Fruit fly (Drosophila melanogaster) whole organism, embryonic: ENCODE data around the gene CG7945.

Experiments used
- Adf1 ChIP-seq: fragments of 200-800 bp; sonication (Bioruptor generic); IDR thresholded peaks from 2 replicates; pipeline ENCODE4 v1.3.6; 2022; ENCODE audit warnings: missing biosample characterization, missing genetic modification characterization
- CG12219 ChIP-seq: fragments of 200-800 bp; sonication (Bioruptor generic); optimal IDR thresholded peaks from 3 replicates; lab custom pipeline; 2018; ENCODE audit warnings: missing biosample characterization, mild to moderate bottlenecking, missing genetic modification characterization
- CG12659 ChIP-seq: fragments of 200-800 bp; sonication (Bioruptor generic); optimal IDR thresholded peaks from 3 replicates; lab custom pipeline; 2017; ENCODE audit warnings: mild to moderate bottlenecking, missing biosample characterization, missing genetic modification reagents, missing genetic modification characterization
- CG13287 ChIP-seq: fragments of 200-800 bp; sonication (Bioruptor generic); IDR thresholded peaks from 2 replicates; pipeline ENCODE4 v1.3.6; 2022; ENCODE audit warnings: missing biosample characterization, missing genetic modification characterization; ENCODE audit not compliant: partially characterized antibody
- CG13894 ChIP-seq: fragments of 200-800 bp; sonication (Bioruptor generic); optimal IDR thresholded peaks from 3 replicates; lab custom pipeline; 2018; ENCODE audit warnings: missing biosample characterization, mild to moderate bottlenecking, missing genetic modification characterization, moderate library complexity
- CG16779 ChIP-seq: fragments of 200-800 bp; sonication (Bioruptor generic); IDR thresholded peaks from 2 replicates; pipeline ENCODE4 v1.3.6; 2022; ENCODE audit warnings: missing biosample characterization, missing genetic modification characterization
- CG17328 ChIP-seq: fragments of 200-800 bp; sonication (Bioruptor generic); IDR thresholded peaks from 2 replicates; pipeline ENCODE4 v1.3.6; 2022; ENCODE audit warnings: missing biosample characterization, missing genetic modification characterization
- CG2678 ChIP-seq: fragments of 200-800 bp; sonication (Bioruptor generic); optimal IDR thresholded peaks from 3 replicates; lab custom pipeline; 2019; ENCODE audit warnings: missing biosample characterization, mild to moderate bottlenecking, missing genetic modification characterization, moderate library complexity
- CG34376 ChIP-seq: fragments of 200-800 bp; sonication (Bioruptor generic); optimal IDR thresholded peaks from 2 replicates; lab custom pipeline; 2018; ENCODE audit warnings: missing biosample characterization, mild to moderate bottlenecking, missing genetic modification characterization
- CG3838 ChIP-seq: fragments of 200-800 bp; sonication (Bioruptor generic); optimal IDR thresholded peaks from 3 replicates; lab custom pipeline; 2016; ENCODE audit warnings: missing biosample characterization, missing genetic modification characterization
- CG6765 ChIP-seq: fragments of 200-800 bp; sonication (Bioruptor generic); optimal IDR thresholded peaks from 3 replicates; lab custom pipeline; 2017; ENCODE audit warnings: missing biosample characterization, mild to moderate bottlenecking, missing genetic modification characterization
- CG6854 ChIP-seq: fragments of 200-800 bp; sonication (Bioruptor generic); optimal IDR thresholded peaks from 3 replicates; lab custom pipeline; 2017; ENCODE audit warnings: missing biosample characterization, mild to moderate bottlenecking, missing genetic modification characterization
- CG8924 ChIP-seq: fragments of 200-800 bp; optimal IDR thresholded peaks from 3 replicates; lab custom pipeline; 2019; ENCODE audit warnings: missing biosample characterization, mild to moderate bottlenecking, missing genetic modification characterization, moderate library complexity
- CG8944 ChIP-seq: fragments of 200-800 bp; sonication (Bioruptor generic); optimal IDR thresholded peaks from 3 replicates; lab custom pipeline; 2016; ENCODE audit warnings: missing biosample characterization, missing genetic modification characterization
- CG9797 ChIP-seq: fragments of 200-800 bp; sonication (Bioruptor generic); optimal IDR thresholded peaks from 3 replicates; lab custom pipeline; 2018; ENCODE audit warnings: missing biosample characterization, mild to moderate bottlenecking, missing genetic modification characterization
- CG9817 ChIP-seq: fragments of 200-800 bp; sonication (Bioruptor generic); optimal IDR thresholded peaks from 2 replicates; lab custom pipeline; 2018; ENCODE audit warnings: missing biosample characterization, mild to moderate bottlenecking, missing genetic modification characterization, moderate library complexity
- CHES-1-like ChIP-seq: fragments of 200-800 bp; sonication (Bioruptor generic); optimal IDR thresholded peaks from 2 replicates; lab custom pipeline; 2016; ENCODE audit warnings: missing biosample characterization, missing genetic modification characterization
- CoRest ChIP-seq: fragments of 200-800 bp; sonication (Bioruptor generic); optimal IDR thresholded peaks from 3 replicates; lab custom pipeline; 2018; ENCODE audit warnings: missing biosample characterization, mild to moderate bottlenecking, missing genetic modification characterization, moderate library complexity
- Dek ChIP-seq: fragments of 200-800 bp; sonication (Bioruptor generic); optimal IDR thresholded peaks from 3 replicates; lab custom pipeline; 2019; ENCODE audit warnings: missing biosample characterization, mild to moderate bottlenecking, missing genetic modification characterization, moderate library complexity
- Dll ChIP-seq: fragments of 200-800 bp; sonication (Bioruptor generic); IDR thresholded peaks from 4 replicates; pipeline ENCODE4 v1.3.6; 2022; ENCODE audit warnings: missing biosample characterization, missing genetic modification characterization; ENCODE audit not compliant: partially characterized antibody
- Dref ChIP-seq: fragments of 200-800 bp; sonication (Bioruptor generic); IDR thresholded peaks from 2 replicates; pipeline ENCODE4 v1.3.6; 2022; ENCODE audit warnings: missing biosample characterization, missing genetic modification characterization
- ERR ChIP-seq: fragments of 200-800 bp; sonication (Bioruptor generic); optimal IDR thresholded peaks from 2 replicates; lab custom pipeline; 2016; ENCODE audit warnings: missing biosample characterization, missing genetic modification characterization
- Hmr ChIP-seq: fragments of 200-800 bp; sonication (Bioruptor generic); optimal IDR thresholded peaks from 3 replicates; lab custom pipeline; 2017; ENCODE audit warnings: mild to moderate bottlenecking, missing biosample characterization, missing genetic modification reagents, missing genetic modification characterization
- Lhr ChIP-seq: fragments of 200-800 bp; sonication (Bioruptor generic); optimal IDR thresholded peaks from 3 replicates; lab custom pipeline; 2017; ENCODE audit warnings: mild to moderate bottlenecking, missing biosample characterization, missing genetic modification reagents, missing genetic modification characterization
- MBD-R2 ChIP-seq: fragments of 200-800 bp; sonication (Bioruptor generic); IDR thresholded peaks from 2 replicates; pipeline ENCODE4 v1.3.6; 2022; ENCODE audit warnings: missing biosample characterization, missing genetic modification characterization
- NFAT ChIP-seq: fragments of 200-800 bp; sonication (Bioruptor generic); IDR thresholded peaks from 2 replicates; pipeline ENCODE4 v1.3.6; 2022; ENCODE audit warnings: missing biosample characterization, missing genetic modification characterization
- Optix ChIP-seq: fragments of 200-800 bp; sonication (Bioruptor generic); IDR thresholded peaks from 3 replicates; pipeline ENCODE4 v1.3.6; 2022; ENCODE audit warnings: missing biosample characterization, missing genetic modification characterization
- Scr ChIP-seq: fragments of 200-800 bp; sonication (Bioruptor generic); IDR thresholded peaks from 2 replicates; pipeline ENCODE4 v1.3.6; 2022; ENCODE audit warnings: missing biosample characterization, missing genetic modification characterization; ENCODE audit not compliant: partially characterized antibody
- Sry-δ ChIP-seq: fragments of 200-800 bp; sonication (Bioruptor generic); optimal IDR thresholded peaks from 2 replicates; lab custom pipeline; 2016; ENCODE audit warnings: missing biosample characterization, missing genetic modification characterization
- Stat92E ChIP-seq, 3 experiments: fragments of >200 bp in 2 of 3; fragments of 200-800 bp in 1 of 3; sonication (Bioruptor generic) in 1 of 3; optimal IDR thresholded peaks; 2 replicates each; lab custom pipeline; 2017 to 2019; ENCODE audit warnings: missing biosample characterization in 3 of 3, missing genetic modification characterization in 3 of 3, mild to moderate bottlenecking in 1 of 3, moderate library complexity in 1 of 3
- ab ChIP-seq: fragments of 200-800 bp; sonication (Bioruptor generic); optimal IDR thresholded peaks from 2 replicates; lab custom pipeline; 2016; ENCODE audit warnings: missing biosample characterization, missing genetic modification characterization
- ac ChIP-seq: fragments of 200-800 bp; sonication (Bioruptor generic); optimal IDR thresholded peaks from 3 replicates; lab custom pipeline; 2017; ENCODE audit warnings: missing biosample characterization, mild to moderate bottlenecking, missing genetic modification characterization
- amos ChIP-seq: fragments of 200-800 bp; sonication (Bioruptor generic); IDR thresholded peaks from 2 replicates; pipeline ENCODE4 v1.3.6; 2022; ENCODE audit warnings: missing biosample characterization, missing genetic modification characterization; ENCODE audit not compliant: partially characterized antibody
- bab2 ChIP-seq: fragments of 200-800 bp; sonication (Bioruptor generic); optimal IDR thresholded peaks from 2 replicates; lab custom pipeline; 2016; ENCODE audit warnings: missing biosample characterization, missing genetic modification characterization
- bbx ChIP-seq: fragments of 200-800 bp; sonication (Bioruptor generic); IDR thresholded peaks from 2 replicates; pipeline ENCODE4 v1.3.6; 2022; ENCODE audit warnings: missing biosample characterization, missing genetic modification characterization; ENCODE audit not compliant: partially characterized antibody
- bigmax ChIP-seq: fragments of 200-800 bp; sonication (Bioruptor generic); optimal IDR thresholded peaks from 2 replicates; lab custom pipeline; 2018; ENCODE audit warnings: missing biosample characterization, mild to moderate bottlenecking, missing genetic modification characterization
- chinmo ChIP-seq: fragments of 200-800 bp; sonication (Bioruptor generic); IDR thresholded peaks from 4 replicates; pipeline ENCODE4 v1.3.6; 2022; ENCODE audit warnings: missing biosample characterization, missing genetic modification characterization; ENCODE audit not compliant: partially characterized antibody
- corto ChIP-seq: fragments of 200-800 bp; sonication (Bioruptor generic); optimal IDR thresholded peaks from 2 replicates; lab custom pipeline; 2016; ENCODE audit warnings: missing biosample characterization, mild to moderate bottlenecking, missing genetic modification characterization, moderate library complexity
- dysf ChIP-seq: fragments of 200-800 bp; sonication (Bioruptor generic); IDR thresholded peaks from 3 replicates; pipeline ENCODE4 v1.3.6; 2022; ENCODE audit warnings: missing biosample characterization, missing genetic modification characterization
- fru ChIP-seq: fragments of >200 bp; optimal IDR thresholded peaks from 2 replicates; lab custom pipeline; 2017
- hbn ChIP-seq: fragments of 200-800 bp; sonication (Bioruptor generic); IDR thresholded peaks from 2 replicates; pipeline ENCODE4 v1.3.6; 2022; ENCODE audit warnings: missing biosample characterization, missing genetic modification characterization; ENCODE audit not compliant: partially characterized antibody
- hkb ChIP-seq, 2 experiments: fragments of 200-800 bp in 1 of 2; fragments of >200 bp in 1 of 2; sonication (Bioruptor generic) in 1 of 2; IDR thresholded peaks in 1 of 2; optimal IDR thresholded peaks in 1 of 2; 2 replicates each; pipeline versions ENCODE4 v1.3.6 to Lab custom; 2017 to 2022; ENCODE audit warnings: missing biosample characterization in 1 of 2, missing genetic modification characterization in 1 of 2
- lbe ChIP-seq: fragments of 200-800 bp; sonication (Bioruptor generic); optimal IDR thresholded peaks from 2 replicates; lab custom pipeline; 2016; ENCODE audit warnings: missing biosample characterization, mild to moderate bottlenecking, missing genetic modification characterization
- lmd ChIP-seq: fragments of 200-800 bp; sonication (Bioruptor generic); IDR thresholded peaks from 2 replicates; pipeline ENCODE4 v1.3.6; 2022; ENCODE audit warnings: missing biosample characterization, missing genetic modification characterization
- sug ChIP-seq: fragments of 200-800 bp; optimal IDR thresholded peaks from 2 replicates; lab custom pipeline; 2019; ENCODE audit warnings: missing biosample characterization, mild to moderate bottlenecking, missing genetic modification characterization, moderate library complexity
- usp ChIP-seq: fragments of >200 bp; optimal IDR thresholded peaks from 2 replicates; lab custom pipeline; 2017; ENCODE audit warnings: missing biosample characterization, missing genetic modification characterization
- zf30C ChIP-seq: fragments of 200-800 bp; sonication (Bioruptor generic); optimal IDR thresholded peaks from 3 replicates; lab custom pipeline; 2018; ENCODE audit warnings: missing biosample characterization, mild to moderate bottlenecking, missing genetic modification characterization

CG7945 gene

dm6 chr3L:15500813-15501645, 22.9 kb downstream of the CG7945 start, which contains the start of gene CG7272 (continued):
- TF ChIP-seq sug (tag; lab: Kevin White, UChicago) (peak; percentile 91), dysf (GFP tag; lab: Robert Waterston, UW) (0 out of 3 replicates have a peak, but pooled peaks have one; percentile 32), NFAT (peak; percentile 64; the same call in 1 of the 2 replicates), CG12219 (GFP tag; lab: Kevin White, UChicago) (no peak), ERR (GFP tag; lab: Kevin White, UChicago) (peak; percentile 31), CG6854 (GFP tag; lab: Kevin White, UChicago) (no peak), amos (GFP tag; lab: Robert Waterston, UW) (peak; percentile 54; the same call in 1 of the 2 replicates), Dek (tag; lab: Kevin White, UChicago) (peak; percentile 17), usp (GFP tag; lab: Kevin White, UChicago) (no peak), hbn (GFP tag; lab: Robert Waterston, UW) (no peak), CG8944 (GFP tag; lab: Kevin White, UChicago) (no peak), CG9817 (tag; lab: Kevin White, UChicago) (no peak), CG13287 (GFP tag; lab: Robert Waterston, UW) (peak; percentile 66), Lhr (peak; percentile 5), Hmr (GFP tag; lab: Kevin White, UChicago) (peak; percentile 32), Dref (GFP tag; lab: Robert Waterston, UW) (peak; percentile 87), Sry-δ (GFP tag; lab: Kevin White, UChicago) (peak; percentile 53), zf30C (GFP tag; lab: Kevin White, UChicago) (no peak), CG12659 (GFP tag; lab: Kevin White, UChicago) (peak; percentile 38), CG13894 (tag; lab: Kevin White, UChicago) (peak; percentile 48), bbx (GFP tag; lab: Robert Waterston, UW) (peak; percentile 43; the same call in 1 of the 2 replicates), Optix (GFP tag; lab: Robert Waterston, UW) (no peak), hkb (optimal IDR thresholded peaks at IDR 0.05; lab: Kevin White, UChicago) (no peak), hkb (GFP tag; IDR thresholded peaks at IDR 0.05; lab: Robert Waterston, UW) (0 out of 2 replicates have a peak, but pooled peaks have one; percentile 32), Stat92E (GFP tag; optimal IDR thresholded peaks at IDR 0.05; lab: Kevin White, UChicago) (peak in 1 of 3 experiments; percentile 21), MBD-R2 (GFP tag; lab: Robert Waterston, UW) (peak; percentile 43), Dll (GFP tag; lab: Robert Waterston, UW) (peak; percentile 23; the same call in 1 of the 4 replicates), CHES-1-like (GFP tag; lab: Kevin White, UChicago) (peak; percentile 11), CG9797 (GFP tag; lab: Kevin White, UChicago) (peak; percentile 22), corto (no peak), CG34376 (peak; percentile 52), chinmo (peak; percentile 28; the same call in 1 of the 4 replicates), Scr (GFP tag; lab: Robert Waterston, UW) (peak; percentile 20; the same call in 1 of the 2 replicates), CG6765 (GFP tag; lab: Kevin White, UChicago) (no peak), CG3838 (no peak), CG8924 (tag; lab: Kevin White, UChicago) (peak; percentile 39), lmd (peak; percentile 28; the same call in 1 of the 2 replicates), CG2678 (peak; percentile 24), ab (GFP tag; lab: Kevin White, UChicago) (no peak), CG17328 (GFP tag; lab: Robert Waterston, UW) (no peak), Adf1 (GFP tag; lab: Robert Waterston, UW) (peak; percentile 37; the same call in 1 of the 2 replicates), ac (GFP tag; lab: Kevin White, UChicago) (no peak), fru (lab: Kevin White, UChicago) (no peak), bab2 (GFP tag; lab: Kevin White, UChicago) (peak; percentile 8), CoRest (tag; lab: Kevin White, UChicago) (peak; percentile 9), bigmax (GFP tag; lab: Kevin White, UChicago) (peak; percentile 27), CG16779 (GFP tag; lab: Robert Waterston, UW) (no peak), lbe (GFP tag; lab: Kevin White, UChicago) (no peak)
